Worm (Caenorhabditis elegans): ENCODE data around the gene dhp-2.

Gene dhp-2

DNA sequence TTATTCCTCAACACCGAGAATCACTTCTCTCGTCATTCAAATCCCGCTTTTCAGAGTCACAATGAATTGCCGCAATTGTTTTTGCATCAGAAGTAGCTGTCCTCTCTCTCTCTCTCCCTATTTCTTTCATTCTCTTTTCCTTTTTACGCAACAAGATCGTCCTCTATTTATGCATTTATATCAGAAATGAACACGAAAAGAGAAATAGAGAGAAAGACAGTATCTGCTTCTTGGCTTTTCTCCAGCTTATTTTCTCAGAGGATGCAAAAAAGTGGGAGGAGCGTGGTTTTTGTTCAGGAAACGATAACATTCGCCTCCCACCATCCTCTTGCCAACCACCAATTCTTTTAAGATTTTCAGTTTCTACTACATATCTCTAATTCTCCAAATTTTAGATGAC is 5.0 kb downstream of the dhp-2 start, which contains the start of gene mam-2:
Gene mam-2 (plus strand): TSS at position 301 of the 400 bp plus-strand sequence.
- no peak for TF ChIP-seq ama-1 (optimal IDR thresholded peaks at IDR 0.05)
- no peak for TF ChIP-seq ets-7 (tag; optimal IDR thresholded peaks at IDR 0.05)
- TF ChIP-seq hmbx-1 (tag; optimal IDR thresholded peaks at IDR 0.05): no peak
- TF ChIP-seq hmg-4 (GFP tag; optimal IDR thresholded peaks at IDR 0.05): no peak
- no peak for TF ChIP-seq ceh-13 (GFP tag; optimal IDR thresholded peaks at IDR 0.05)
- no peak for TF ChIP-seq scrt-1 (GFP tag; IDR thresholded peaks at IDR 0.05)
- no peak for TF ChIP-seq F13C5.2 (tag; optimal IDR thresholded peaks at IDR 0.05)
- no peak for TF ChIP-seq B0310.2 (tag; optimal IDR thresholded peaks at IDR 0.05)
- no peak for TF ChIP-seq flt-1 (GFP tag; IDR thresholded peaks at IDR 0.05)
- no peak for TF ChIP-seq tra-4 (tag; optimal IDR thresholded peaks at IDR 0.05)
- no peak for TF ChIP-seq tbx-37 (GFP tag; conservative IDR thresholded peaks at IDR 0.05)
- TF ChIP-seq pes-1 (GFP tag; IDR thresholded peaks at IDR 0.05): no peak
- no peak for TF ChIP-seq tbx-11 (GFP tag; IDR thresholded peaks at IDR 0.05)
- TF ChIP-seq ceh-36 (tag; optimal IDR thresholded peaks at IDR 0.05): no peak
- no peak for TF ChIP-seq sea-1 (GFP tag; conservative IDR thresholded peaks at IDR 0.05)
- TF ChIP-seq hnd-1 (tag; optimal IDR thresholded peaks at IDR 0.05): no peak
- no peak for TF ChIP-seq aly-1 (tag; optimal IDR thresholded peaks at IDR 0.05)

DNA sequence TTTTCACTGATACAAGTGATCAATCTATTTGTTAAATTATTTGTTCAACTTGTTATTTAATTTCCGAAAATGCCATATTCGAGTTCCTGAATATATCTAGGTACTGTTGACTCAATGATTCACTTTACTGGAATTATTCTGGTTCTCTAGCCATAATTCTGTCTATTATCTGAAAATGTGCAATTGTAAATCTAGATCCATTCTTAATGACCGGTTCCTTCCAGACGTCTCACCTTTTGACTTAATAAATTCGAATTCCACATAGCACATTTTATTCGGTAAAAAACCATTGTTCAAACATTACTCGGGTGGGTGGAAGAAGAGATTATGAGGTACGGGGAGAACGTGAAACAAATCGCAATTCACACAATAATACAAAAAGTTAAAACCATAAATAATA is 11.5 kb downstream of the dhp-2 start:
- TF ChIP-seq ceh-36 (tag; optimal IDR thresholded peaks at IDR 0.05): no peak
- TF ChIP-seq pes-1 (GFP tag; IDR thresholded peaks at IDR 0.05): no peak
- no peak for TF ChIP-seq tra-4 (tag; optimal IDR thresholded peaks at IDR 0.05)

DNA sequence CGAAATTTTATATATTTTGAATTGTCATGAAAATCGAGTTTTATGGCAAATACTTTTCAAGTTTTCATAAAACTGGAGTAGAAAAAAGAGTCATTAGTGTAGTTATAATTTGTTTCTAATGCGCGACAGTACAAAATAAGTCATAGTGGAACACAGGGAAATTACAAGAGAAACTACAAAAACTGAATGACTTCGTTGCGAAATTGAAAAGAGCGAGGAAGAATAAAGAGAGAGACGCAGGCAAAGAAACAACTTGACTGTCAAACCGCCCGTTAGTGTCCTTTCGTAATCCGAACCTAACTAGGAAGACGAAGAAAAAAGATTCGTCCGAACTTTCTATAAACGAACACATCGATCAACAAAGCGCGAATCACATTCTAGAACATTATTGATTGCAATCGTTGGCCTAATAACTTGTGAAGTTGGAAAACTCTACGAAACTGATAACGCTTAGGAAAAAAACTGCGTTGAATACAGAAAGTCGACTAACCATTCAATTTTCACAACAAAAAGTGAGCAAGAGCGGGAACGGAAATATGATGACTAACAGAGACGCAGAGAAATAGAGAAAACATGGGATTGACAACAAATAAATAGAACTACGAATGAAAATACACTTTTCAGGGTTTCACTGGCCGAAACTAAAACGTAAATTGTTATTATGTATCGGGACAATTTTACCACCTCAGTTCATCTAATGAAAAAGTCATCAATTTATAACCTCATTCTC is 15.6 kb downstream of the dhp-2 start:
- TF ChIP-seq tbx-11 (GFP tag; IDR thresholded peaks at IDR 0.05): no peak
- TF ChIP-seq hmg-4 (GFP tag; optimal IDR thresholded peaks at IDR 0.05): no peak
- TF ChIP-seq ceh-13 (GFP tag; optimal IDR thresholded peaks at IDR 0.05): no peak
- no peak for TF ChIP-seq sea-1 (GFP tag; conservative IDR thresholded peaks at IDR 0.05)
- no peak for TF ChIP-seq tra-4 (tag; optimal IDR thresholded peaks at IDR 0.05)
- no peak for TF ChIP-seq F13C5.2 (tag; optimal IDR thresholded peaks at IDR 0.05)

DNA sequence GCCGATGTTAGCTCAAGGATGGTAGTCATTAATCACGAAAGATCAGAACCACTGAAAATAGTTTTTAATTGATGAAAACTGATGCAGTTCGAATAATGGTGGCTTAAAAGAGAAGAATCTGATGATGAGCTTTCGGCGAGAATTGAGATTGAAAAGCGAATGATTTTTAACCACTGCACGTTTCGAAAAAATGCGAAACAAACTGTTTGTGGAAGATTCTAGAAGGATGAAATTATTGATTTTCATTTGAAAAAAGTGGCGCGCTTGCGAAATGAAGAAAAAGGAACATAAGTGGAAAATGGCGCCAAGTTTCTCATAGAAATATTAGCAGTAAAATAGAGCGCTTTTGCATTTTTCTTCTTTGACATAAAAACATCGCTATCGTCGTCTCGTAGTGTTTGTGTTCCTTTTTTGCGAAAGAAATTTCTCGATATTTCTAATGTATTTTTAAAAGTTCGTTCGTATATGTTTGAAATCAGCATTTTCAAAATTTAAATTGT is 17.0 kb downstream of the dhp-2 start, which contains the start of gene uba-1:
Gene uba-1 (minus strand): TSS at position 51 of the 500 bp plus-strand sequence.
- TF ChIP-seq aly-1 (tag; optimal IDR thresholded peaks at IDR 0.05) (no peak), ama-1 (optimal IDR thresholded peaks at IDR 0.05) (peak; percentile 61), flt-1 (GFP tag; IDR thresholded peaks at IDR 0.05) (no peak)

DNA sequence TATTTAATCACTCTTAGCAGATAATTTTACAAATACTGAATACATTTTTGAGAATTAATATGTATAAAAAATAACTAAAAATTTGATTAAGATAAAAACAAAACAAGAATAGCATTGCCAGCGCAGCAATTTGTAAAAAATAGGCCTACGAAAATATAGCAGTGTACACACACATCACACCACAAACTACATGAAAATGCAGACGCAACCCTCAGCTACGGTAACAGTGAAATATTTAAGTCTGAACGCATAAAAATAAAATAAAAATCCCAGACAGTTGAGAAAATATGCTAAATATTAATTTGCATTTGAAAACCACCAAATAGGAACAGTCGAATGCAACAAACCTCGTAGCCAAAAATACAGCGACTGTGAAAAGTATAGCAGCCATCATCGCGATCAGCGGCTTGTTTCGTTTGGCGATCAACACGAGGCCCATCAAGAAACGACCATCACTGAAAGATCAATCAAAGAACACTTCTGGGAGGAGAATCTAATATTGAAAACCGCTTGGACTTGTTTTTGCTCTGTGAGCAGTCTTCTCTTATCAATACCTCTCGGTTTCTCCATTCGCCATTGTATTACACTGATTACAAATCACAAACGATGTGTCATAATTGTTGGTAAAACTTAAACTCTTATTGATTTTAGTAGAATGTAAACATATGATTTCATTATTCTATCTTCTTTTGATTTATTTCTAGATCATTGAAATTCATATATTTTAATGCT is 20.7 kb downstream of the dhp-2 start, which contains the start of gene pyp-1:
Gene pyp-1 (minus strand): TSS at position 439 of the 732 bp plus-strand sequence.
- no peak for TF ChIP-seq ets-7 (tag; optimal IDR thresholded peaks at IDR 0.05)
- TF ChIP-seq ceh-36 (tag; optimal IDR thresholded peaks at IDR 0.05): no peak
- no peak for TF ChIP-seq ceh-13 (GFP tag; optimal IDR thresholded peaks at IDR 0.05)
- no peak for TF ChIP-seq sea-1 (GFP tag; conservative IDR thresholded peaks at IDR 0.05)
- TF ChIP-seq ama-1 (optimal IDR thresholded peaks at IDR 0.05): no peak
- TF ChIP-seq tra-4 (tag; optimal IDR thresholded peaks at IDR 0.05): no peak
- no peak for TF ChIP-seq B0310.2 (tag; optimal IDR thresholded peaks at IDR 0.05)
- no peak for TF ChIP-seq hmbx-1 (tag; optimal IDR thresholded peaks at IDR 0.05)
- no peak for TF ChIP-seq aly-1 (tag; optimal IDR thresholded peaks at IDR 0.05)
- no peak for TF ChIP-seq hnd-1 (tag; optimal IDR thresholded peaks at IDR 0.05)
- no peak for TF ChIP-seq F13C5.2 (tag; optimal IDR thresholded peaks at IDR 0.05)
- TF ChIP-seq hmg-4 (GFP tag; optimal IDR thresholded peaks at IDR 0.05): no peak
- no peak for TF ChIP-seq tbx-11 (GFP tag; IDR thresholded peaks at IDR 0.05)

DNA sequence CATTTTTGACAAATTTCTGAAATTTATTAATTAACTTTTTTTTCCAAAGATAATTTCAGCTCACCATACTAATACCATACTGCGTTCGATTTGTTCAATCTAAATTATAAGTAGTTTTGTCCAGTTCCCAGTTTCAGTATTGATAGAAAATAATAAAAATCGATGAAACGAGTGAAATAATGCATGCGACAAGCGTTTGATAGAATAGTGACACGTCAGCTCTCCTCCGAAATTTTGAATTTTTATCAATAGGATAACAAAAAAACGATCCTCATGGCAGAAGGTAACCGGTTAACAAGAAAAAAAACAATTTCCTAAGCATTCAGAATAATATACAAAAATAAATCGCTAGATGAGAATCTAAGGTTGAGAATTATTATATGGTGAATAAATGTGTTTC is 23.8 kb downstream of the dhp-2 start, which contains the start of gene C47E12.3:
Gene C47E12.3 (minus strand): TSS at position 101 of the 400 bp plus-strand sequence.
- TF ChIP-seq tra-4 (tag; optimal IDR thresholded peaks at IDR 0.05): no peak
- no peak for TF ChIP-seq tbx-37 (GFP tag; conservative IDR thresholded peaks at IDR 0.05)
- TF ChIP-seq B0310.2 (tag; optimal IDR thresholded peaks at IDR 0.05): no peak
- no peak for TF ChIP-seq hmg-4 (GFP tag; optimal IDR thresholded peaks at IDR 0.05)
- TF ChIP-seq hmbx-1 (tag; optimal IDR thresholded peaks at IDR 0.05): no peak
- no peak for TF ChIP-seq flt-1 (GFP tag; IDR thresholded peaks at IDR 0.05)
- no peak for TF ChIP-seq ceh-36 (tag; optimal IDR thresholded peaks at IDR 0.05)
- no peak for TF ChIP-seq ets-7 (tag; optimal IDR thresholded peaks at IDR 0.05)
- no peak for TF ChIP-seq scrt-1 (GFP tag; IDR thresholded peaks at IDR 0.05)
- TF ChIP-seq pes-1 (GFP tag; IDR thresholded peaks at IDR 0.05): no peak
- TF ChIP-seq tbx-11 (GFP tag; IDR thresholded peaks at IDR 0.05): no peak
- no peak for TF ChIP-seq F13C5.2 (tag; optimal IDR thresholded peaks at IDR 0.05)
- no peak for TF ChIP-seq hnd-1 (tag; optimal IDR thresholded peaks at IDR 0.05)
- no peak for TF ChIP-seq ceh-13 (GFP tag; optimal IDR thresholded peaks at IDR 0.05)
- no peak for TF ChIP-seq aly-1 (tag; optimal IDR thresholded peaks at IDR 0.05)
- no peak for TF ChIP-seq sea-1 (GFP tag; conservative IDR thresholded peaks at IDR 0.05)
- TF ChIP-seq ama-1 (optimal IDR thresholded peaks at IDR 0.05): no peak

DNA sequence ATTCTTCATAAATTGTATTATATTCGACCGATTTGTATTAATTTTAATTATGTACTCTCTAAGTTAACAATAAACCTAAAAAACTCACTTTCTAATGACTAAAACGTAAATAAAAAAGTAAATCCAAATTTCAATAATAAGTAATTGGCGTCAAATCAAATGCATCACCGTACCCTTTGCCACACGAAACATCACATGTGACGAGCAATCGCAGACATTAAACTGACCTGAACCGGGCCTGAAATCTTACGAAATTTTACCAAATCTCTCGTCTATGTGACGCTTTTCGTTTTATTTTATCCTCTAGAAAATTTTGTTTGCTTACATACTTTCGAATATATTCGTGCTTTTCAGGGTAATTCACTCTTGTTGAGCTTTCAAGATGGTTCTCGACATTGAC is 25.4 kb downstream of the dhp-2 start, which contains the start of the genes C47E12.2 and sars-1:
Gene C47E12.2 (minus strand): TSS at position 131 of the 400 bp plus-strand sequence.
Gene sars-1 (plus strand): TSS at position 355 of the 400 bp plus-strand sequence.
- TF ChIP-seq aly-1 (tag; optimal IDR thresholded peaks at IDR 0.05): no peak
- TF ChIP-seq F13C5.2 (tag; optimal IDR thresholded peaks at IDR 0.05): no peak
- TF ChIP-seq tbx-37 (GFP tag; conservative IDR thresholded peaks at IDR 0.05): no peak
- no peak for TF ChIP-seq pes-1 (GFP tag; IDR thresholded peaks at IDR 0.05)
- TF ChIP-seq tbx-11 (GFP tag; IDR thresholded peaks at IDR 0.05): no peak
- TF ChIP-seq hmbx-1 (tag; optimal IDR thresholded peaks at IDR 0.05): no peak
- TF ChIP-seq hnd-1 (tag; optimal IDR thresholded peaks at IDR 0.05): no peak
- no peak for TF ChIP-seq flt-1 (GFP tag; IDR thresholded peaks at IDR 0.05)
- no peak for TF ChIP-seq tra-4 (tag; optimal IDR thresholded peaks at IDR 0.05)
- no peak for TF ChIP-seq scrt-1 (GFP tag; IDR thresholded peaks at IDR 0.05)
- TF ChIP-seq hmg-4 (GFP tag; optimal IDR thresholded peaks at IDR 0.05): no peak
- TF ChIP-seq ceh-36 (tag; optimal IDR thresholded peaks at IDR 0.05): no peak
- TF ChIP-seq ets-7 (tag; optimal IDR thresholded peaks at IDR 0.05): no peak
- TF ChIP-seq ceh-13 (GFP tag; optimal IDR thresholded peaks at IDR 0.05): no peak
- no peak for TF ChIP-seq sea-1 (GFP tag; conservative IDR thresholded peaks at IDR 0.05)
- TF ChIP-seq ama-1 (optimal IDR thresholded peaks at IDR 0.05): no peak
- TF ChIP-seq B0310.2 (tag; optimal IDR thresholded peaks at IDR 0.05): no peak
